Fruit fly (Drosophila melanogaster) Kc167 (cell line): ENCODE results near the gene InR.

Experiments
- Myc ChIP-seq: fragments of >200 bp; optimal IDR thresholded peaks from 2 replicates; lab custom pipeline; 2017; ENCODE audit warnings: missing external identifiers
- Sin3A ChIP-seq: fragments of >200 bp; optimal IDR thresholded peaks from 2 replicates; lab custom pipeline; 2018; ENCODE audit warnings: missing external identifiers
- h ChIP-seq: fragments of >200 bp; optimal IDR thresholded peaks from 3 replicates; lab custom pipeline; 2018; ENCODE audit warnings: missing external identifiers
- insv ChIP-seq: fragments of >200 bp; optimal IDR thresholded peaks from 3 replicates; lab custom pipeline; 2018; ENCODE audit warnings: missing external identifiers
- psq ChIP-seq: fragments of >200 bp; optimal IDR thresholded peaks from 2 replicates; lab custom pipeline; 2017; ENCODE audit warnings: missing external identifiers
- ttk ChIP-seq: sonication (Bioruptor generic); optimal IDR thresholded peaks from 2 replicates; lab custom pipeline; 2017; ENCODE audit warnings: missing external identifiers

The InR gene

dm6 chr3R:21642301-21642700 is 23.2 kb upstream of the InR start:
- no peak for TF ChIP-seq Sin3A
- no peak for TF ChIP-seq h (lab: Kevin White, UChicago)
- no peak for TF ChIP-seq psq (lab: Kevin White, UChicago)
- no peak for TF ChIP-seq Myc
- TF ChIP-seq insv (lab: Kevin White, UChicago), result no peak
- no peak for TF ChIP-seq ttk (lab: Kevin White, UChicago)

- no peak for TF ChIP-seq ttk (lab: Kevin White, UChicago)
- no peak for TF ChIP-seq Sin3A
- no peak for TF ChIP-seq insv (lab: Kevin White, UChicago)
- TF ChIP-seq h (lab: Kevin White, UChicago), result no peak
- no peak for TF ChIP-seq psq (lab: Kevin White, UChicago)
- TF ChIP-seq Myc, result no peak
These were observed 22.5 kb upstream of the InR start for dm6 chr3R:21641517-21642137.

DNA sequence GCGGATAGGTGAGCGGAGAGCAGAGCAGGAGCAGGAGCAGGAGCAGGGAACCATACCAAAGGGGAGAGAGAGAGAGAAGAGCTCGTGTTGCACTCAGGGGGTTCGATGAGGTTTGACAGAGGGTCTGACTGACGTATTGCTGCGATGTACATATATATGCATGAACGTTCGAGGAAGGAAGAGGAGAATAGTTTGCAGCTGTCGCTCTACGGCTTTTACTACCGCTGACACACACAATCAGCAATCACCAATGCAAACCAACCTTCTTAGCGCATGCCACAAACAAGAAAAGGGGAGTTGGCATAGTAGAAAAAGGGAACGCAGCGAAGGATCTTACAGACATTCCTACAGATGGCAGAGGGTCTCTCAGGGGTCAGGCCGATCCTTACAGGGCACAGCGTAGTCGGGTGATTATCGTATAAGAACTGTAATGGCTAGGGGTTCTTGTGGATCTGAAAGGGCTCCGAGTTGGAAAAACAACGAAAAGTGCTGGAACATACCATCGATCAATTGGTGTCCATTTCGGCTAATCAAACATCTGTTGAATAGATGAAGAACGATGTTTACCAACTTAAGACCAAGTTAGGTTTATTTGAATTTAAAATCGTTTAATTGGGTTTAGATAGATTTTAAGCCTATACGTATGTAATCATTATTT is 21.3 kb upstream of the InR start:
- TF ChIP-seq Sin3A (no peak), insv (lab: Kevin White, UChicago) (no peak), psq (lab: Kevin White, UChicago) (no peak), h (lab: Kevin White, UChicago) (no peak), Myc (no peak), ttk (lab: Kevin White, UChicago) (no peak)

DNA sequence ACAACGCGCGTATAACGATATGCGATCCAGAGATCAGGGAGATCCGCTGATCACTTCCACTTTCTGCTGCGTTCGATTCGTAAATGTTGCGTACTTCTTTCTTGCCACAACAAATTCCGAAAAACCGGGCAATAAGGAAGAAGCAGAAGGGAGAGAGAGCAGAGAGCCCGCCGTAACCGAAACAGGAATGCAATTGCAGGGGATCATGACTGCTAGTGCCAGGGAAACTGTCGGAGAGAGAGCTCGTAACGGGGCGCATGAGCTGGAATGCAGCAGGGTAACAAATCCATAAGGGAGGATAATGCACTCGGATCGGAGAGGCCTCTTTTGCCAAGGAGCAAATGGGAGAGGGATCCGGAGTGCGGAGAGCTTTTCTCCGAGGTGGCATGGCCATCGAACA is 19.3 kb upstream of the InR start:
- TF ChIP-seq insv (lab: Kevin White, UChicago) (no peak), Sin3A (no peak), psq (lab: Kevin White, UChicago) (no peak), Myc (no peak)

dm6 chr3R:21636867-21637481 is 17.9 kb upstream of the InR start:
- TF ChIP-seq psq (lab: Kevin White, UChicago), result no peak
- no peak for TF ChIP-seq Sin3A
- no peak for TF ChIP-seq ttk (lab: Kevin White, UChicago)
- no peak for TF ChIP-seq insv (lab: Kevin White, UChicago)
- TF ChIP-seq h (lab: Kevin White, UChicago), result no peak
- no peak for TF ChIP-seq Myc

DNA sequence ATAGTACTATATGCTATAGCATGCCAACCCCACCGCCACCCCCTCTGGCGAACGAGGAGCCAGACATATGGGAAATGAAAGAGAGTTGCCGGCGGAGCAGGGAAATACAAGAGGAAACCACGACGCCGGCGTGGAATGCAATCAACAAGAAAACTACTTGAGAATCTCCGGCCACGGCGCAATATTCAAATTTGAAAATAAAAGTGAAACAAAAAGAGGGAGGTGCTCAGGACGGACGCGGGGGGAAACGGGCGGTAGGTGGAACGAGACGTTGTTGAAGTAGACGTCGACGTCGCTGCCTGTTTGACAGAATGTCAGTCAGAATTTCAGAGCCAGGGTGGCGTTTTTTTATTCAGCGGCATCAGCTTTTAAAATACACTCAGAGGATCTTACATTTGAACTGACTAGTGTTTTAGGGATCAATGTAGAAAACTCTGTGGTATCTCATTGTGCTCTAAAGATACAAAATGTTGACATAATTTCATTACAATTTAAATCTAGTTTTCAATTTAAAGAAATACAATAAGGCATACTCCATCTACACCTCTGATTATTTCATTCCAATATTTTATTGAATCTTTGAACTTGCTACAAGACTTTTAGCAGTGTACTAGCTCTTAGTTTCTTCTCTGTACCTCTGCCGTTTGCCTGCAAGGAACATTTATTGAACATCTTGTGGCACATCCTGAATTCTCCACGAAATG is 17.0 kb upstream of the InR start:
- TF ChIP-seq Myc (no peak), Sin3A (no peak), ttk (lab: Kevin White, UChicago) (no peak), psq (lab: Kevin White, UChicago) (no peak)

dm6 chr3R:21635181-21635580 is 16.1 kb upstream of the InR start:
- no peak for TF ChIP-seq h (lab: Kevin White, UChicago)
- no peak for TF ChIP-seq ttk (lab: Kevin White, UChicago)
- no peak for TF ChIP-seq psq (lab: Kevin White, UChicago)
- TF ChIP-seq Sin3A, result no peak
- TF ChIP-seq Myc, result no peak
- TF ChIP-seq insv (lab: Kevin White, UChicago), result no peak

DNA sequence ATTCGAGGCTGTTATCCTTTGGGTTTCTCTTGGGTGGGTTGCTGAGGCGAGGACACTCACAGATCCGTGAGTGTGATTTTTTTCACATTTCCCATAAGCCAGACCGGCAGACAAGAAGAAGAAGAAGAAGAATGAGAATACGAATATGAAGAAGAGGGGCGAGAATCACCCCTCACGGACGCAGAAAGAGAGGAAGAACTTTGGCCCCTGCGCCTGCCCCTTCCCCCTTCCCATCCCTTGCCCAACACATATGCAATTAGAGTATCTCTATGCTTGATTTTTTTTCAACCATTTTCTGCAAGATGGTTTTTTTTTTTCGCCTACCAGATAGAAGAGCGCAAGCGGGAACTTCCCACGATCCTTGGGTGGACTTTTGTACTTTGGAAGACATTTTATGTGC is 15.5 kb upstream of the InR start:
- no peak for TF ChIP-seq psq (lab: Kevin White, UChicago)
- TF ChIP-seq Sin3A, result no peak

dm6 chr3R:21633781-21634102 is 14.6 kb upstream of the InR start:
- no peak for TF ChIP-seq Sin3A
- no peak for TF ChIP-seq Myc
- no peak for TF ChIP-seq h (lab: Kevin White, UChicago)
- no peak for TF ChIP-seq psq (lab: Kevin White, UChicago)
- no peak for TF ChIP-seq ttk (lab: Kevin White, UChicago)
- TF ChIP-seq insv (lab: Kevin White, UChicago), result no peak

- no peak for TF ChIP-seq ttk (lab: Kevin White, UChicago)
- TF ChIP-seq insv (lab: Kevin White, UChicago), result no peak
- no peak for TF ChIP-seq Myc
- TF ChIP-seq Sin3A, result no peak
- TF ChIP-seq psq (lab: Kevin White, UChicago), result no peak
- TF ChIP-seq h (lab: Kevin White, UChicago), result no peak
These were observed 14.0 kb upstream of the InR start for dm6 chr3R:21632930-21633780.

DNA sequence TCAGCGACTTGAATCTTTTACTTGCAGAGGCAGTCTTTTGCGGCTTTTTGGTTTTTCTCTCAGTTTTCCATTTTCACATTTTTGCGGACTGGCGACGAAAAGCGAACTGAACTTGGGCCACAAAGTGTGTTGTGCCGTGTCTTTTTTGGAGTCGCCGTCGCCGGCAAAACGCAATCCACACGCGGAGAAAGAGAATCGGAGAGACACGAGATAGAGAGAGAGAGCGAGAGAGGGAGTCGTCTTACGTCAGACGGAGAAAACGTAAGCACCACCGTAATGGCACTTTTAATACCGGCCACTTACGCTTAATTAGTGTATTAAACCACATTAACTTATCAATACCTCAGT is 13.4 kb upstream of the InR start:
- no peak for TF ChIP-seq Sin3A
- TF ChIP-seq Myc, result no peak
- no peak for TF ChIP-seq ttk (lab: Kevin White, UChicago)
- TF ChIP-seq insv (lab: Kevin White, UChicago), result no peak
- no peak for TF ChIP-seq psq (lab: Kevin White, UChicago)
- no peak for TF ChIP-seq h (lab: Kevin White, UChicago)
